Worm (Caenorhabditis elegans) whole organism, L4/young adult: ENCODE results near the gene nhr-95.
"Not testable (repeated sequence)": the region's sequence is repeated elsewhere in the genome, so short reads cannot be mapped to it uniquely, and the experiment has no call there.

Experiments used
- W03F9.2 ChIP-seq: fragments of 150-350 bp; optimal IDR thresholded peaks from 2 replicates; lab custom pipeline; 2014; ENCODE audit warnings: missing biosample characterization, missing genetic modification characterization
- dao-5 ChIP-seq: sonication (generic microtip); optimal IDR thresholded peaks from 2 replicates; lab custom pipeline; 2016; ENCODE audit warnings: missing genotype, missing genetic modification characterization, moderate library complexity, missing compliant biosample characterization
- him-1 ChIP-seq: sonication (generic microtip); optimal IDR thresholded peaks from 2 replicates; lab custom pipeline; 2016; ENCODE audit warnings: missing genotype, missing genetic modification reagents, missing genetic modification characterization, missing compliant biosample characterization

Gene nhr-95

DNA sequence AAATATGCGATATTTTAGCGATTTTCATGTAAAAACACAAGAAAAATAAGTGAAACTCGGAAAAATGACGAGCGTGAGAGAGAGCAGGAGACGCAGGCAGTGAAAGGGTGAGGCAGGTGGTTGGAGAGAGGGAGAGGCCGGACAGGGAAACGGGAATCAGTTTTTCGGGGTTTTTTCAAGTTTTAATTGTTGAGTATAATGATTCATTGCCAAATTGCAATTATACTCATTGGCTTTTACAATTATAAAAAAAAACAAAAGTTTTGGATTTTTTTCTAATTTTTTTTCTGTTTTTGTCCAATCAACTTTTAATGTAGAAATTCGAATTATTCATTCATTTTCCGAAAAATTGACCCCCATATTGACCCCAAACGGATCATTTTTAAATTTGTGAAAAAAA lies at the start of gene nhr-95:
TSS of gene nhr-95 (minus strand) at position 101 of the 400 bp plus-strand sequence.
- no peak for TF ChIP-seq dao-5 (tag; lab: Kevin White, UChicago)
- no peak for TF ChIP-seq him-1 (tag; lab: Kevin White, UChicago)
- no peak for TF ChIP-seq W03F9.2

DNA sequence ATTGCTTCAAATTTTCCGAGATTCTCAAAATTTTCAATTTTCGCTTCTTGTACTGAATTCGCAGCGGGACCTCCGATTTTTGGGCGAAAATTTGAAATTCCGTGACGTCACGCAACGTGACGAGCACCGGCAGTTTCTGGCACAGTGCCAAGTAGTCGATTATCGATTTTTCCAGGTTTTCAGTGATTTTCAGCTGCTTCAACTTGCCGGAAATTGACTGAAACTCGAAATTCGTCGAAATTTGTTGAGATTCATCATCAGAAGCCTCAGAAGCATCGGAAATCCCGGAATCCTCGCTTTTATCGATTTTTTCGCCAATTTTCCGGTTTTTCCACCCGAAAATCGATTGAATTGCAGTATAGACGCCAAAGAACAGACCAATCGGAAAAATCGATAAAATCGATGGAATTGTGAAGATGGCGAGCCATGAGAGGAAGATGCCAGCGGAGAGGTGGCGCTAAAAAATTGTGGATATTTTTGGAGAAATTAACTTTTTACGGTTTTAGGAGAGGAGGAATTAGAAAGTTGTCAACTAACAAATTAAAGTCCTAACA lies 49.5 kb upstream of the nhr-95 start:
- TF ChIP-seq him-1 (tag; lab: Kevin White, UChicago) (no peak), W03F9.2 (no peak), dao-5 (tag; lab: Kevin White, UChicago) (no peak)

- no peak for TF ChIP-seq him-1 (tag; lab: Kevin White, UChicago)
- no peak for TF ChIP-seq W03F9.2
- TF ChIP-seq dao-5 (tag; lab: Kevin White, UChicago), result no peak
Observed at ce11 chrV:19129497-19130212, 47.2 kb upstream of the nhr-95 start.

DNA sequence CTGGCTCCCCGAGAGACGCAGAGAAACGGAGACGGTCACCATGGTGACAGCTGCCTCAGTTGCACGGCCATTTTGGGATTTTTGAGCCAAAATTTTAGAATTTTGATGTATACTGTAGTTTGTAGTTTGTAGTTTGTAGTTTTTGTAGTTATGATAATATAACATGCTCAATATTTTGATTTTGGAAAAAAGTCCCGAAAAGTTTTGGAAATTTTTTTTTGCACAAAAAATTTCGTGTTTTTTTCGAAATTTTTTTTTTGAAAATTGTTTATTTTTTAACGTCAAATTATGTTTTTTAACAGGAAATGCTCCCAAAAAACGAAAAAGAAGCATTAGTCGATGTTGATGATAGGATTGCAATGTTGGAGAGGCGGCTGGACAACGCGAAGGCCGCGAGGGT lies 44.8 kb upstream of the nhr-95 start, which contains the start of gene dyf-17:
TSS of gene dyf-17 (plus strand) at position 301 of the 400 bp plus-strand sequence.
- TF ChIP-seq him-1 (tag; lab: Kevin White, UChicago) (no peak), dao-5 (tag; lab: Kevin White, UChicago) (no peak), W03F9.2 (no peak)

ce11 chrV:19125812-19126211 lies 43.4 kb upstream of the nhr-95 start:
- peak; percentile 50 for TF ChIP-seq dao-5 (tag; lab: Kevin White, UChicago)
- TF ChIP-seq him-1 (tag; lab: Kevin White, UChicago), result peak; percentile 49
- TF ChIP-seq W03F9.2, result no peak

- TF ChIP-seq dao-5 (tag; lab: Kevin White, UChicago) (no peak), him-1 (tag; lab: Kevin White, UChicago) (no peak), W03F9.2 (no peak)
Observed at ce11 chrV:19125253-19125652, 42.8 kb upstream of the nhr-95 start.

- TF ChIP-seq him-1 (tag; lab: Kevin White, UChicago) (no peak), W03F9.2 (no peak), dao-5 (tag; lab: Kevin White, UChicago) (no peak)
Observed at ce11 chrV:19124586-19124985, 42.1 kb upstream of the nhr-95 start, which contains the start of gene bed-1. Gene bed-1, minus strand, starts transcription at chrV:19124922.

ce11 chrV:19120743-19121642 lies 38.6 kb upstream of the nhr-95 start:
- TF ChIP-seq him-1 (tag; lab: Kevin White, UChicago) (no peak), W03F9.2 (no peak), dao-5 (tag; lab: Kevin White, UChicago) (no peak)

DNA sequence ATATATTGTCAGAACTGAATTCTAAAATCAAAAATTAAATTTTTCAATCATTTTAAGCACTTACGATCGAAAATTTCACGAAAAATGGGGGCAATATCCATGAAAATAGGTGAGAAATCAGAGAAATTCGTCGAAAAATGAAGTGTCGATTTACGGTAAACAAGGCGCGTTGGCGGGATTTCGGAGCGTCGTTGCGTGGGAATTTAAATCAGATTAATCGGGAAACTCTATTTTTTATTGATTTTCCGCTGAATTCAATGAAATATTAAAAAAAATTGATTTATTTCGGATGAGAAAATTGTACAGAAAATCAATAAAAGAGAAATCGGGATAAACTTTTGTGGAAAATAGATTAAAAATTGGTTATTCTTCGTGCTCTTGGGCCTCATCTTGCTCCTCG lies 36.8 kb upstream of the nhr-95 start, which contains the start of gene Y39B6A.13:
TSS of gene Y39B6A.13 (minus strand) at position 166 of the 400 bp plus-strand sequence.
- TF ChIP-seq him-1 (tag; lab: Kevin White, UChicago) (no peak), W03F9.2 (no peak)

ce11 chrV:19118312-19118711 lies 35.9 kb upstream of the nhr-95 start, which contains the start of gene pro-3:
Gene pro-3, minus strand, starts transcription at chrV:19118412.
- TF ChIP-seq him-1 (tag; lab: Kevin White, UChicago), result no peak
- TF ChIP-seq W03F9.2, result no peak
- TF ChIP-seq dao-5 (tag; lab: Kevin White, UChicago), result no peak

- no peak for TF ChIP-seq W03F9.2
- TF ChIP-seq dao-5 (tag; lab: Kevin White, UChicago), result no peak
- TF ChIP-seq him-1 (tag; lab: Kevin White, UChicago), result no peak
Observed at ce11 chrV:19116872-19117372, 34.5 kb upstream of the nhr-95 start.

ce11 chrV:19107065-19107464 lies 24.6 kb upstream of the nhr-95 start:
- TF ChIP-seq dao-5 (tag; lab: Kevin White, UChicago) (no peak), W03F9.2 (no peak), him-1 (tag; lab: Kevin White, UChicago) (no peak)

ce11 chrV:19101589-19102201 lies 19.3 kb upstream of the nhr-95 start, which contains the start of gene zhp-4:
Gene zhp-4, minus strand, starts transcription at chrV:19101786.
- not testable (repeated sequence) for TF ChIP-seq him-1 (tag; lab: Kevin White, UChicago); W03F9.2; dao-5 (tag; lab: Kevin White, UChicago)
